Worm (Caenorhabditis elegans) whole organism, L1 larva: ENCODE results near the gene C45B11.6.

Source experiments
- C04F5.9 ChIP-seq: sonication (generic microtip); optimal IDR thresholded peaks from 2 replicates; lab custom pipeline; 2016; ENCODE audit warnings: missing genetic modification characterization, missing compliant biosample characterization
- F16B12.6 ChIP-seq: fragments of 150-350 bp; optimal IDR thresholded peaks from 2 replicates; lab custom pipeline; 2014; ENCODE audit warnings: missing biosample characterization, missing genetic modification characterization
- aly-2 ChIP-seq: fragments of 150-350 bp; optimal IDR thresholded peaks from 2 replicates; lab custom pipeline; 2014; ENCODE audit warnings: missing biosample characterization, missing genetic modification characterization
- ama-1 ChIP-seq: fragments of 150-350 bp; optimal IDR thresholded peaks from 2 replicates; lab custom pipeline; 2014
- blmp-1 ChIP-seq: fragments of 150-350 bp; optimal IDR thresholded peaks from 2 replicates; lab custom pipeline; 2014; ENCODE audit warnings: missing biosample characterization, missing genetic modification characterization
- ceh-82 ChIP-seq, 3 experiments: fragments of 150-350 bp in 1 of 3; sonication (generic microtip) in 2 of 3; optimal IDR thresholded peaks; 2 replicates each; lab custom pipeline; 2014 to 2017; ENCODE audit warnings: missing biosample characterization in 3 of 3, missing genetic modification characterization in 3 of 3
- ceh-90 ChIP-seq: sonication (generic microtip); optimal IDR thresholded peaks from 2 replicates; lab custom pipeline; 2016; ENCODE audit warnings: missing genetic modification characterization, missing compliant biosample characterization
- dpl-1 ChIP-seq, 3 experiments: fragments of 150-350 bp in 2 of 3; sonication (generic microtip) in 1 of 3; optimal IDR thresholded peaks; 2 replicates each; lab custom pipeline; 2014 to 2017; ENCODE audit warnings: missing biosample characterization in 3 of 3, missing genetic modification characterization in 3 of 3, missing genetic modification reagents in 3 of 3
- dsc-1 ChIP-seq: sonication (generic microtip); optimal IDR thresholded peaks from 2 replicates; lab custom pipeline; 2016; ENCODE audit warnings: mild to moderate bottlenecking, missing genetic modification characterization, missing compliant biosample characterization
- efl-1 ChIP-seq, 4 experiments: fragments of 150-350 bp; optimal IDR thresholded peaks in 3 of 4; peaks in 1 of 4; 1 replicate in 1 of 4; 2 replicates in 3 of 4; lab custom pipeline; 2014; ENCODE audit warnings: missing biosample characterization in 2 of 4, missing genetic modification characterization in 2 of 4, missing genetic modification reagents in 2 of 4
- efl-3 ChIP-seq: fragments of 200-800 bp; sonication (Bioruptor generic); optimal IDR thresholded peaks from 2 replicates; lab custom pipeline; 2018; ENCODE audit warnings: mild to moderate bottlenecking, missing genetic modification characterization, missing compliant biosample characterization
- egl-13 ChIP-seq: sonication (generic microtip); optimal IDR thresholded peaks from 2 replicates; lab custom pipeline; 2016; ENCODE audit warnings: missing genotype, missing genetic modification reagents, missing genetic modification characterization, missing compliant biosample characterization
- egl-27 ChIP-seq, 2 experiments: fragments of 150-350 bp in 1 of 2; sonication (generic microtip); optimal IDR thresholded peaks; 3 replicates each; lab custom pipeline; 2017 to 2018; ENCODE audit warnings: missing biosample characterization in 2 of 2, missing genetic modification characterization in 2 of 2, missing genetic modification reagents in 2 of 2
- elt-2 ChIP-seq: sonication (generic microtip); optimal IDR thresholded peaks from 2 replicates; lab custom pipeline; 2016; ENCODE audit warnings: missing genetic modification characterization, mild to moderate bottlenecking, inconsistent platforms, missing compliant biosample characterization, missing genetic modification reagents
- ets-5 ChIP-seq: fragments of 200-800 bp; sonication (Bioruptor generic); IDR thresholded peaks from 2 replicates; pipeline ENCODE4 v1.3.6; 2022; ENCODE audit warnings: missing genetic modification characterization, missing compliant biosample characterization
- fkh-10 ChIP-seq: sonication (generic microtip); optimal IDR thresholded peaks from 2 replicates; lab custom pipeline; 2017; ENCODE audit warnings: missing biosample characterization, missing genetic modification reagents, missing genetic modification characterization
- fkh-4 ChIP-seq: sonication (generic microtip); optimal IDR thresholded peaks from 2 replicates; lab custom pipeline; 2016; ENCODE audit warnings: missing compliant biosample characterization, missing genetic modification characterization, borderline replicate concordance
- fkh-8 ChIP-seq: sonication (generic microtip); optimal IDR thresholded peaks from 2 replicates; lab custom pipeline; 2016; ENCODE audit warnings: mild to moderate bottlenecking, missing genetic modification characterization, missing compliant biosample characterization
- fos-1 ChIP-seq: fragments of 150-350 bp; optimal IDR thresholded peaks from 2 replicates; lab custom pipeline; 2014; ENCODE audit warnings: missing biosample characterization, missing genetic modification characterization
- hlh-17 ChIP-seq: fragments of 200-800 bp; sonication (Bioruptor generic); optimal IDR thresholded peaks from 2 replicates; lab custom pipeline; 2018; ENCODE audit warnings: missing genetic modification characterization, mild to moderate bottlenecking, missing compliant biosample characterization, moderate library complexity, borderline replicate concordance
- hpl-2 ChIP-seq: fragments of 150-350 bp; optimal IDR thresholded peaks from 2 replicates; lab custom pipeline; 2014; ENCODE audit warnings: missing biosample characterization, missing genetic modification reagents, missing genetic modification characterization
- isw-1 ChIP-seq: fragments of 200-800 bp; sonication (Bioruptor generic); IDR thresholded peaks from 2 replicates; pipeline ENCODE4 v1.3.6; 2022; ENCODE audit warnings: missing genetic modification characterization, missing compliant biosample characterization
- lin-14 ChIP-seq: fragments of 200-800 bp; sonication (Bioruptor generic); optimal IDR thresholded peaks from 2 replicates; lab custom pipeline; 2018; ENCODE audit warnings: mild to moderate bottlenecking, missing genetic modification characterization, moderate library complexity, missing compliant biosample characterization
- lin-35 ChIP-seq, 2 experiments: fragments of 150-350 bp; optimal IDR thresholded peaks; 2 replicates each; lab custom pipeline; 2014; ENCODE audit warnings: missing biosample characterization in 2 of 2, missing genetic modification characterization in 2 of 2, missing genetic modification reagents in 2 of 2
- lsy-2 ChIP-seq, 2 experiments: fragments of 150-350 bp; optimal IDR thresholded peaks; 2 replicates each; lab custom pipeline; 2014; ENCODE audit warnings: missing biosample characterization in 2 of 2, missing genetic modification characterization in 2 of 2
- mdl-1 ChIP-seq, 2 experiments: fragments of 150-350 bp; optimal IDR thresholded peaks; 2 replicates each; lab custom pipeline; 2014 to 2017; ENCODE audit warnings: missing biosample characterization in 2 of 2, missing genetic modification characterization in 2 of 2, inconsistent platforms in 1 of 2
- mep-1 ChIP-seq: fragments of 150-350 bp; optimal IDR thresholded peaks from 2 replicates; lab custom pipeline; 2014; ENCODE audit warnings: missing biosample characterization, missing genetic modification characterization
- nhr-11 ChIP-seq: fragments of 150-350 bp; optimal IDR thresholded peaks from 2 replicates; lab custom pipeline; 2014; ENCODE audit warnings: missing biosample characterization, missing genetic modification characterization
- nhr-12 ChIP-seq: sonication (generic microtip); optimal IDR thresholded peaks from 2 replicates; lab custom pipeline; 2017; ENCODE audit warnings: missing biosample characterization, missing genetic modification characterization
- nhr-20 ChIP-seq: sonication (generic microtip); optimal IDR thresholded peaks from 2 replicates; lab custom pipeline; 2016; ENCODE audit warnings: mild to moderate bottlenecking, missing genetic modification characterization, missing compliant biosample characterization
- nhr-28 ChIP-seq: fragments of 150-350 bp; optimal IDR thresholded peaks from 2 replicates; lab custom pipeline; 2014; ENCODE audit warnings: missing biosample characterization, missing genetic modification characterization
- nhr-71 ChIP-seq: sonication (generic microtip); optimal IDR thresholded peaks from 2 replicates; lab custom pipeline; 2016; ENCODE audit warnings: mild to moderate bottlenecking, missing genetic modification characterization, moderate library complexity, missing compliant biosample characterization
- nhr-77 ChIP-seq: fragments of 150-350 bp; optimal IDR thresholded peaks from 2 replicates; lab custom pipeline; 2014; ENCODE audit warnings: missing biosample characterization, missing genetic modification characterization
- nhr-84 ChIP-seq: sonication (generic microtip); optimal IDR thresholded peaks from 2 replicates; lab custom pipeline; 2017; ENCODE audit warnings: missing biosample characterization, missing genetic modification characterization
- nhr-85 ChIP-seq: sonication (generic microtip); peaks from one replicate; lab custom pipeline; 2016; ENCODE audit warnings: missing genetic modification characterization, inconsistent platforms, missing compliant biosample characterization
- pag-3 ChIP-seq: sonication (generic microtip); optimal IDR thresholded peaks from 2 replicates; lab custom pipeline; 2017; ENCODE audit warnings: missing genetic modification characterization, mild to moderate bottlenecking, missing compliant biosample characterization, antibody characterized with exemption, borderline replicate concordance; ENCODE audit not compliant: insufficient read depth
- pqm-1 ChIP-seq: sonication (generic microtip); optimal IDR thresholded peaks from 3 replicates; lab custom pipeline; 2017; ENCODE audit warnings: missing biosample characterization, missing genetic modification characterization
- snu-23 ChIP-seq: sonication (generic microtip); optimal IDR thresholded peaks from 2 replicates; lab custom pipeline; 2016; ENCODE audit warnings: missing genetic modification characterization, missing compliant biosample characterization
- sox-4 ChIP-seq: sonication (generic microtip); optimal IDR thresholded peaks from 2 replicates; lab custom pipeline; 2016; ENCODE audit warnings: missing genetic modification characterization, missing compliant biosample characterization
- sptf-1 ChIP-seq: fragments of 150-350 bp; optimal IDR thresholded peaks from 2 replicates; lab custom pipeline; 2014; ENCODE audit warnings: missing biosample characterization, missing genetic modification characterization
- sup-37 ChIP-seq: fragments of 200-800 bp; sonication (Bioruptor generic); optimal IDR thresholded peaks from 2 replicates; lab custom pipeline; 2018; ENCODE audit warnings: mild to moderate bottlenecking, missing genetic modification characterization, missing compliant biosample characterization
- swsn-7 ChIP-seq: sonication (generic microtip); optimal IDR thresholded peaks from 2 replicates; lab custom pipeline; 2016; ENCODE audit warnings: missing genetic modification characterization, missing compliant biosample characterization
- tlp-1 ChIP-seq: fragments of 150-350 bp; optimal IDR thresholded peaks from 2 replicates; lab custom pipeline; 2014; ENCODE audit warnings: missing biosample characterization, missing genetic modification characterization
- unc-30 ChIP-seq: sonication (generic microtip); optimal IDR thresholded peaks from 2 replicates; lab custom pipeline; 2017; ENCODE audit warnings: missing biosample characterization, missing genetic modification characterization

Gene C45B11.6

DNA sequence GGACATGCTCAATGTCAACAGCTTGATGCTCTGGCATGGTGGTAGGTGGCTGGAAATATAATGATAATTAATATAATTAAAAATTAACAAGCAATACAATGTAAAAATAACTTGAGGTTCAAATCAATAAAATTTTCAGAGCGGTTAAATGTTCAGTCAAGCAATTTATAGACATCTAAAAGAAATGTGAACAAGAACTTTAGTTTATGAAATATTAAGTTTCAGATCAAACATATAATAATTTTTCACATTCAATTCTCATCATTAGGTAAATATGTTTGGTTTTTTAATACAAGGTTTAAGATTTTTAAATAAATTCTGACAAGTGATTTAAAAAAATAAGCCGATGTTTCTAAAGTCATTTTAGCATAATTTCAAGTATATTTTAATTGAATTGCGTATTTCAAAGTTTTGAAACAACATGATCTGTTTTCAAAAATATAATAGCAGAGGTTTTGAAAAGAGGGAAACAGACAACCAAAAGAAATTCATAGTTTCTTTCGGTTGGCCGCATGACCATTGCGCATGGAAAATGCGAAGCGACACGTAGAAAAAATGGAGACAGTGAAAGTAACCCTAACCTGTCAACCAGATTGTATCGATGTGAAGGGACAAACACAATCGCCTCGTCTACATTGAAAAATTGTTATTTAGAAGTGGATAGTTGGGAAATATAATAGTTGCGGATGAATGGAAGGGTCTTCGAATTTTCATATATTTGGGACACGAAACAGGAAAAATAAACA lies 16.5 kb downstream of the C45B11.6 start, which contains the start of gene T04C12.11 (continued):
- TF ChIP-seq F16B12.6 (tag; lab: Kevin White, UChicago), result no peak
- TF ChIP-seq lsy-2 (tag; optimal IDR thresholded peaks at IDR 0.05; lab: Kevin White, UChicago), result peak in 1 of 2 experiments; percentile 30
- no peak for TF ChIP-seq ama-1 (lab: Kevin White, UChicago)
- TF ChIP-seq C04F5.9 (tag; lab: Kevin White, UChicago), result no peak
- TF ChIP-seq hpl-2, result no peak
- no peak for TF ChIP-seq swsn-7 (tag; lab: Kevin White, UChicago)
- TF ChIP-seq snu-23 (GFP tag; lab: Kevin White, UChicago), result peak; percentile 65
- no peak for TF ChIP-seq ets-5
- TF ChIP-seq tlp-1 (tag; lab: Kevin White, UChicago), result no peak
- no peak for TF ChIP-seq sox-4
- no peak for TF ChIP-seq nhr-77
- TF ChIP-seq dsc-1 (tag; lab: Kevin White, UChicago), result no peak
- no peak for TF ChIP-seq ceh-90 (tag; lab: Kevin White, UChicago)
- peak; percentile 99 for TF ChIP-seq blmp-1 (tag; lab: Kevin White, UChicago)
- no peak for TF ChIP-seq sup-37
- TF ChIP-seq egl-27 (tag; optimal IDR thresholded peaks at IDR 0.05; lab: Kevin White, UChicago), result no peak
- TF ChIP-seq nhr-28 (tag; lab: Kevin White, UChicago), result no peak
- peak; percentile 85 for TF ChIP-seq nhr-85 (tag; lab: Kevin White, UChicago)
- no peak for TF ChIP-seq fkh-8 (tag; lab: Kevin White, UChicago)
- no peak for TF ChIP-seq hlh-17 (GFP tag; lab: Kevin White, UChicago)
- TF ChIP-seq efl-1 (optimal IDR thresholded peaks at IDR 0.05; lab: Kevin White, UChicago), result no peak
- peak in 1 of 2 experiments; percentile 64 for TF ChIP-seq efl-1 (GFP tag; optimal IDR thresholded peaks at IDR 0.05 in 1 of 2; lab: Kevin White, UChicago)
- TF ChIP-seq egl-13, result no peak
- TF ChIP-seq nhr-12 (tag; lab: Kevin White, UChicago), result no peak
- TF ChIP-seq pag-3 (tag; lab: Kevin White, UChicago), result no peak
- no peak for TF ChIP-seq elt-2 (tag; lab: Kevin White, UChicago)
- TF ChIP-seq mdl-1 (tag; optimal IDR thresholded peaks at IDR 0.05; lab: Kevin White, UChicago), result peak in 1 of 2 experiments; percentile 43
- TF ChIP-seq pqm-1 (tag; lab: Kevin White, UChicago), result no peak
- no peak for TF ChIP-seq aly-2
- TF ChIP-seq nhr-20 (tag; lab: Kevin White, UChicago), result peak; percentile 66
- no peak for TF ChIP-seq sptf-1 (tag; lab: Kevin White, UChicago)
- no peak for TF ChIP-seq efl-3
- TF ChIP-seq lin-14, result peak; percentile 72
- no peak for TF ChIP-seq nhr-11 (tag; lab: Kevin White, UChicago)
- no peak for TF ChIP-seq ceh-82 (tag; optimal IDR thresholded peaks at IDR 0.05; lab: Kevin White, UChicago)
- no peak for TF ChIP-seq dpl-1 (GFP tag; optimal IDR thresholded peaks at IDR 0.05; lab: Kevin White, UChicago)
- no peak for TF ChIP-seq fos-1 (tag; lab: Kevin White, UChicago)
- no peak for TF ChIP-seq fkh-10 (GFP tag; lab: Kevin White, UChicago)
- no peak for TF ChIP-seq fkh-4 (tag; lab: Kevin White, UChicago)
- no peak for TF ChIP-seq unc-30

DNA sequence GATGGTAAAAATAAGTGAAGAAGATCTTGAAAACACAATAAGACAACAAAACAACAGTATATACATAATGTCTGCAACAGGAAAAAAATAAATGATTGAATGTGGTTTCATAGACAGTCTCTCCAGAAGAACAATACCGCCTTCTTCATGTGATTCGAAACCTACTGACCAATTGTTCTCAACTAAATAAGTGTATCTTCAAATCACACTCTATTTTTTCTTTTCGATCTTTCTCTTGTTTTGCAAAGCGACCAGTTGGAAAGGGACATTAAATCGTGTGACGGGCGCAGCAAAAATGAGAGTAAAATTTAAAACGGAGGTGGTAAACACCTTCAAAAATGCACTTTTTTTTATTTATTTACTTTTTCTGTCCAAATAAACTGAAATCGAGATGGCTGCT lies 18.0 kb downstream of the C45B11.6 start:
- TF ChIP-seq isw-1 (no peak), sox-4 (no peak), nhr-84 (tag; lab: Kevin White, UChicago) (no peak), nhr-71 (tag; lab: Kevin White, UChicago) (peak; percentile 12), nhr-11 (tag; lab: Kevin White, UChicago) (no peak), blmp-1 (tag; lab: Kevin White, UChicago) (peak; percentile 90), nhr-20 (tag; lab: Kevin White, UChicago) (peak; percentile 36), mep-1 (tag; lab: Kevin White, UChicago) (peak; percentile 23), snu-23 (GFP tag; lab: Kevin White, UChicago) (peak; percentile 40), lin-14 (peak; percentile 62), nhr-85 (tag; lab: Kevin White, UChicago) (peak; percentile 70), lin-35 (GFP tag; optimal IDR thresholded peaks at IDR 0.05; lab: Kevin White, UChicago) (peak in 1 of 2 experiments; percentile 15), nhr-28 (tag; lab: Kevin White, UChicago) (no peak), F16B12.6 (tag; lab: Kevin White, UChicago) (no peak)
- TF ChIP-seq, all 84 proteins: peak for 8
